Fruit fly (Drosophila melanogaster) whole organism, embryonic: ENCODE results near the gene Sfp65A.

Experiments
- BEAF-32 ChIP-seq: fragments of 200-800 bp; sonication (Bioruptor generic); optimal IDR thresholded peaks from 3 replicates; lab custom pipeline; 2017; ENCODE audit warnings: missing biosample characterization, missing genetic modification characterization, mild to moderate bottlenecking, moderate library complexity, missing genetic modification reagents
- CG10321 ChIP-seq: fragments of 200-800 bp; sonication (Bioruptor generic); IDR thresholded peaks from 2 replicates; pipeline ENCODE4 v1.3.6; 2022; ENCODE audit warnings: missing biosample characterization, missing genetic modification characterization
- CG11456 ChIP-seq: fragments of 200-800 bp; sonication (Bioruptor generic); IDR thresholded peaks from 3 replicates; pipeline ENCODE4 v1.3.6; 2022; ENCODE audit warnings: missing biosample characterization, missing genetic modification characterization
- CG12299 ChIP-seq: fragments of 200-800 bp; sonication (Bioruptor generic); optimal IDR thresholded peaks from 2 replicates; lab custom pipeline; 2018; ENCODE audit warnings: missing biosample characterization, mild to moderate bottlenecking, missing genetic modification characterization
- CG13424 ChIP-seq: fragments of 200-800 bp; sonication (Bioruptor generic); optimal IDR thresholded peaks from 2 replicates; lab custom pipeline; 2019; ENCODE audit warnings: missing biosample characterization, mild to moderate bottlenecking, missing genetic modification characterization, moderate library complexity
- CG14014 ChIP-seq: fragments of 200-800 bp; sonication (Bioruptor generic); IDR thresholded peaks from 2 replicates; pipeline ENCODE4 v1.3.6; 2022; ENCODE audit warnings: missing biosample characterization, missing genetic modification characterization
- CG14441 ChIP-seq: fragments of 200-800 bp; sonication (Bioruptor generic); IDR thresholded peaks from 2 replicates; pipeline ENCODE4 v1.3.6; 2022; ENCODE audit warnings: missing biosample characterization, missing genetic modification characterization
- CG1529 ChIP-seq: fragments of 200-800 bp; sonication (Bioruptor generic); optimal IDR thresholded peaks from 3 replicates; lab custom pipeline; 2018; ENCODE audit warnings: missing biosample characterization, missing genetic modification characterization
- CG15479 ChIP-seq: fragments of 200-800 bp; sonication (Bioruptor generic); optimal IDR thresholded peaks from 3 replicates; lab custom pipeline; 2019; ENCODE audit warnings: missing biosample characterization, mild to moderate bottlenecking, missing genetic modification characterization, moderate library complexity
- CG1647 ChIP-seq: fragments of 200-800 bp; sonication (Bioruptor generic); optimal IDR thresholded peaks from 3 replicates; lab custom pipeline; 2016; ENCODE audit warnings: missing biosample characterization, missing genetic modification characterization
- CG17829 ChIP-seq: fragments of 200-800 bp; optimal IDR thresholded peaks from 2 replicates; lab custom pipeline; 2019; ENCODE audit warnings: missing biosample characterization, mild to moderate bottlenecking, missing genetic modification characterization, moderate library complexity
- CG18011 ChIP-seq: fragments of 200-800 bp; sonication (Bioruptor generic); optimal IDR thresholded peaks from 2 replicates; lab custom pipeline; 2017; ENCODE audit warnings: missing biosample characterization, missing genetic modification characterization, mild to moderate bottlenecking, moderate library complexity, missing genotype
- CG2875 ChIP-seq: fragments of 200-800 bp; sonication (Bioruptor generic); optimal IDR thresholded peaks from 2 replicates; lab custom pipeline; 2017; ENCODE audit warnings: missing biosample characterization, mild to moderate bottlenecking, missing genetic modification characterization, missing genetic modification reagents
- CG3065 ChIP-seq: fragments of 200-800 bp; sonication (Bioruptor generic); optimal IDR thresholded peaks from 2 replicates; lab custom pipeline; 2016; ENCODE audit warnings: missing biosample characterization, missing genetic modification characterization
- CG3847 ChIP-seq: fragments of 200-800 bp; sonication (Bioruptor generic); IDR thresholded peaks from 2 replicates; pipeline ENCODE4 v1.3.6; 2022; ENCODE audit warnings: missing biosample characterization, missing genetic modification characterization
- CG5953 ChIP-seq: fragments of 200-800 bp; sonication (Bioruptor generic); IDR thresholded peaks from 2 replicates; pipeline ENCODE4 v1.3.6; 2022; ENCODE audit warnings: missing biosample characterization, missing genetic modification characterization
- CG7786 ChIP-seq: fragments of 200-800 bp; sonication (Bioruptor generic); optimal IDR thresholded peaks from 2 replicates; lab custom pipeline; 2016; ENCODE audit warnings: missing biosample characterization, missing genetic modification characterization
- CG7928 ChIP-seq: fragments of 200-800 bp; sonication (Bioruptor generic); optimal IDR thresholded peaks from 2 replicates; lab custom pipeline; 2017; ENCODE audit warnings: missing biosample characterization, mild to moderate bottlenecking, missing genetic modification characterization
- CG7987 ChIP-seq: fragments of 200-800 bp; sonication (Bioruptor generic); optimal IDR thresholded peaks from 2 replicates; lab custom pipeline; 2018; ENCODE audit warnings: missing biosample characterization, mild to moderate bottlenecking, missing genetic modification characterization, moderate library complexity
- CG9437 ChIP-seq: fragments of 200-800 bp; sonication (Bioruptor generic); optimal IDR thresholded peaks from 2 replicates; lab custom pipeline; 2018; ENCODE audit warnings: missing biosample characterization, mild to moderate bottlenecking, missing genetic modification characterization
- CG9876 ChIP-seq: fragments of 200-800 bp; sonication (Bioruptor generic); optimal IDR thresholded peaks from 2 replicates; lab custom pipeline; 2016; ENCODE audit warnings: missing biosample characterization, missing genetic modification characterization
- Dip2 ChIP-seq: fragments of 200-800 bp; sonication (Bioruptor generic); IDR thresholded peaks from 2 replicates; pipeline ENCODE4 v1.3.6; 2022; ENCODE audit warnings: missing biosample characterization, missing genetic modification characterization
- Dref ChIP-seq: fragments of 200-800 bp; sonication (Bioruptor generic); IDR thresholded peaks from 2 replicates; pipeline ENCODE4 v1.3.6; 2022; ENCODE audit warnings: missing biosample characterization, missing genetic modification characterization
- E2f1 ChIP-seq: fragments of 200-800 bp; sonication (Bioruptor generic); IDR thresholded peaks from 2 replicates; pipeline ENCODE4 v1.3.6; 2022; ENCODE audit warnings: missing biosample characterization, missing genetic modification characterization
- Fer1 ChIP-seq: fragments of 200-800 bp; sonication (Bioruptor generic); optimal IDR thresholded peaks from 2 replicates; lab custom pipeline; 2017; ENCODE audit warnings: missing biosample characterization, mild to moderate bottlenecking, missing genetic modification characterization
- HLH3B ChIP-seq: fragments of 200-800 bp; sonication (Bioruptor generic); IDR thresholded peaks from 2 replicates; pipeline ENCODE4 v1.3.6; 2022; ENCODE audit warnings: missing biosample characterization, missing genetic modification characterization
- Hmx ChIP-seq: fragments of 200-800 bp; sonication (Bioruptor generic); optimal IDR thresholded peaks from 2 replicates; lab custom pipeline; 2016; ENCODE audit warnings: missing biosample characterization, missing genetic modification characterization
- Med ChIP-seq: fragments of 200-800 bp; sonication (Bioruptor generic); peaks from one replicate; lab custom pipeline; 2016; ENCODE audit warnings: missing biosample characterization, missing genetic modification characterization, mild to moderate bottlenecking, inconsistent platforms, moderate library complexity
- Nf-YB ChIP-seq: fragments of 200-800 bp; sonication (Bioruptor generic); optimal IDR thresholded peaks from 3 replicates; lab custom pipeline; 2019; ENCODE audit warnings: missing biosample characterization, mild to moderate bottlenecking, missing genetic modification characterization, moderate library complexity
- Oaz ChIP-seq: fragments of 200-800 bp; sonication (Bioruptor generic); IDR thresholded peaks from 2 replicates; pipeline ENCODE4 v1.3.6; 2022; ENCODE audit warnings: missing biosample characterization, missing genetic modification characterization
- bab2 ChIP-seq: fragments of 200-800 bp; sonication (Bioruptor generic); optimal IDR thresholded peaks from 2 replicates; lab custom pipeline; 2016; ENCODE audit warnings: missing biosample characterization, missing genetic modification characterization
- br ChIP-seq: fragments of >200 bp; optimal IDR thresholded peaks from 2 replicates; lab custom pipeline; 2017
- crc ChIP-seq: fragments of 200-800 bp; sonication (Bioruptor generic); optimal IDR thresholded peaks from 2 replicates; lab custom pipeline; 2016; ENCODE audit warnings: missing biosample characterization, missing genetic modification characterization
- cwo ChIP-seq: fragments of 200-800 bp; sonication (Bioruptor generic); optimal IDR thresholded peaks from 3 replicates; lab custom pipeline; 2017; ENCODE audit warnings: missing biosample characterization, missing genetic modification characterization, mild to moderate bottlenecking, moderate library complexity, missing genetic modification reagents
- ems ChIP-seq: fragments of 200-800 bp; sonication (Bioruptor generic); optimal IDR thresholded peaks from 3 replicates; lab custom pipeline; 2016; ENCODE audit warnings: missing biosample characterization, missing genetic modification characterization
- en ChIP-seq: fragments of 200-800 bp; sonication (Bioruptor generic); optimal IDR thresholded peaks from 2 replicates; lab custom pipeline; 2016; ENCODE audit warnings: missing biosample characterization, missing genetic modification characterization
- grn ChIP-seq: fragments of 200-800 bp; sonication (Bioruptor generic); optimal IDR thresholded peaks from 3 replicates; lab custom pipeline; 2017; ENCODE audit warnings: missing biosample characterization, missing genetic modification characterization
- gsb-n ChIP-seq: fragments of 200-800 bp; sonication (Bioruptor generic); optimal IDR thresholded peaks from 3 replicates; lab custom pipeline; 2018; ENCODE audit warnings: missing biosample characterization, mild to moderate bottlenecking, missing genetic modification characterization
- hth ChIP-seq: fragments of >200 bp; optimal IDR thresholded peaks from 2 replicates; lab custom pipeline; 2017; ENCODE audit warnings: inconsistent platforms
- lbe ChIP-seq: fragments of 200-800 bp; sonication (Bioruptor generic); optimal IDR thresholded peaks from 2 replicates; lab custom pipeline; 2016; ENCODE audit warnings: missing biosample characterization, mild to moderate bottlenecking, missing genetic modification characterization
- luna ChIP-seq: fragments of 200-800 bp; sonication (Bioruptor generic); optimal IDR thresholded peaks from 2 replicates; lab custom pipeline; 2016; ENCODE audit warnings: missing biosample characterization, missing genetic modification characterization
- pho ChIP-seq: fragments of 200-800 bp; sonication (Bioruptor generic); optimal IDR thresholded peaks from 2 replicates; lab custom pipeline; 2016; ENCODE audit warnings: missing biosample characterization, missing genetic modification characterization
- pum ChIP-seq: fragments of 200-800 bp; sonication (Bioruptor generic); optimal IDR thresholded peaks from 2 replicates; lab custom pipeline; 2016; ENCODE audit warnings: missing biosample characterization, missing genetic modification characterization
- ranshi ChIP-seq: fragments of 200-800 bp; sonication (Bioruptor generic); IDR thresholded peaks from 2 replicates; pipeline ENCODE4 v1.3.6; 2022; ENCODE audit warnings: missing biosample characterization, missing genetic modification characterization
- sc ChIP-seq, 3 experiments: fragments of >200 bp in 2 of 3; fragments of 200-800 bp in 1 of 3; sonication (Bioruptor generic) in 1 of 3; optimal IDR thresholded peaks; 2 replicates in 2 of 3; 3 replicates in 1 of 3; lab custom pipeline; 2017; ENCODE audit warnings: mild to moderate bottlenecking in 1 of 3, missing biosample characterization in 1 of 3, missing genetic modification characterization in 1 of 3, missing genetic modification reagents in 1 of 3
- schlank ChIP-seq: fragments of 200-800 bp; sonication (Bioruptor generic); optimal IDR thresholded peaks from 2 replicates; lab custom pipeline; 2018; ENCODE audit warnings: missing biosample characterization, mild to moderate bottlenecking, missing genetic modification characterization
- sima ChIP-seq: fragments of 200-800 bp; sonication (Bioruptor generic); optimal IDR thresholded peaks from 2 replicates; lab custom pipeline; 2016; ENCODE audit warnings: missing biosample characterization, missing genetic modification characterization
- sna ChIP-seq: fragments of 200-800 bp; sonication (Bioruptor generic); IDR thresholded peaks from 2 replicates; pipeline ENCODE4 v1.3.6; 2022; ENCODE audit warnings: missing biosample characterization, missing genetic modification characterization; ENCODE audit not compliant: partially characterized antibody
- sqz ChIP-seq: fragments of 200-800 bp; sonication (Bioruptor generic); optimal IDR thresholded peaks from 3 replicates; lab custom pipeline; 2018; ENCODE audit warnings: missing biosample characterization, mild to moderate bottlenecking, missing genetic modification characterization
- tap ChIP-seq: fragments of 200-800 bp; optimal IDR thresholded peaks from 3 replicates; lab custom pipeline; 2019; ENCODE audit warnings: missing biosample characterization, mild to moderate bottlenecking, missing genetic modification characterization, moderate library complexity
- tin ChIP-seq: fragments of 200-800 bp; sonication (Bioruptor generic); optimal IDR thresholded peaks from 3 replicates; lab custom pipeline; 2016; ENCODE audit warnings: missing biosample characterization, missing genetic modification characterization
- tna ChIP-seq: fragments of 200-800 bp; sonication (Bioruptor generic); IDR thresholded peaks from 2 replicates; pipeline ENCODE4 v1.3.6; 2022; ENCODE audit warnings: missing biosample characterization, missing genetic modification characterization; ENCODE audit not compliant: partially characterized antibody
- ttk ChIP-seq: fragments of 200-800 bp; sonication (Bioruptor generic); IDR thresholded peaks from 2 replicates; pipeline ENCODE4 v2.1.2; 2022; ENCODE audit warnings: missing biosample characterization, missing genetic modification characterization

The Sfp65A gene

dm6 chr3L:6352232-6352631, 2.2 kb downstream of the Sfp65A start, which contains the start of gene CG13300 (continued):
- TF ChIP-seq sna (GFP tag; lab: Robert Waterston, UW) (no peak), br (no peak), CG13424 (tag; lab: Kevin White, UChicago) (no peak), Fer1 (GFP tag; lab: Kevin White, UChicago) (no peak), CG3065 (GFP tag; lab: Kevin White, UChicago) (no peak), Dip2 (no peak), CG11456 (GFP tag; lab: Robert Waterston, UW) (no peak), sima (GFP tag; lab: Kevin White, UChicago) (no peak), cwo (GFP tag; lab: Kevin White, UChicago) (no peak), Nf-YB (GFP tag; lab: Kevin White, UChicago) (no peak), hth (lab: Kevin White, UChicago) (no peak), CG1647 (GFP tag; lab: Kevin White, UChicago) (no peak), pum (GFP tag; lab: Kevin White, UChicago) (no peak), CG10321 (GFP tag; lab: Robert Waterston, UW) (no peak), CG12299 (peak; percentile 33), E2f1 (GFP tag; lab: Robert Waterston, UW) (no peak), Oaz (GFP tag; lab: Robert Waterston, UW) (no peak), Dref (GFP tag; lab: Robert Waterston, UW) (no peak), ems (GFP tag; lab: Kevin White, UChicago) (no peak), luna (GFP tag; lab: Kevin White, UChicago) (no peak), BEAF-32 (GFP tag; lab: Kevin White, UChicago) (no peak), CG14014 (GFP tag; lab: Robert Waterston, UW) (no peak), ranshi (GFP tag; lab: Robert Waterston, UW) (no peak), schlank (tag; lab: Kevin White, UChicago) (no peak), tin (no peak), CG18011 (GFP tag; lab: Kevin White, UChicago) (no peak), CG7786 (GFP tag; lab: Kevin White, UChicago) (no peak), CG9876 (no peak), ttk (GFP tag; lab: Robert Waterston, UW) (no peak), CG7987 (GFP tag; lab: Kevin White, UChicago) (no peak), CG14441 (no peak), CG1529 (GFP tag; lab: Kevin White, UChicago) (no peak), CG7928 (GFP tag; lab: Kevin White, UChicago) (no peak), CG2875 (no peak), CG5953 (GFP tag; lab: Robert Waterston, UW) (peak; percentile 19; the same call in 1 of the 2 replicates), tna (GFP tag; lab: Robert Waterston, UW) (peak; percentile 58; the same call in 1 of the 2 replicates), Hmx (no peak), grn (no peak), pho (GFP tag; lab: Kevin White, UChicago) (no peak), en (no peak), CG17829 (tag; lab: Kevin White, UChicago) (peak; percentile 47), sc (optimal IDR thresholded peaks at IDR 0.05; lab: Kevin White, UChicago) (no peak), sc (GFP tag; optimal IDR thresholded peaks at IDR 0.05; lab: Kevin White, UChicago) (no peak), CG15479 (no peak), bab2 (GFP tag; lab: Kevin White, UChicago) (no peak), crc (GFP tag; lab: Kevin White, UChicago) (no peak), CG3847 (no peak), HLH3B (GFP tag; lab: Robert Waterston, UW) (no peak), CG9437 (GFP tag; lab: Kevin White, UChicago) (no peak), gsb-n (tag; lab: Kevin White, UChicago) (peak; percentile 35), tap (tag; lab: Kevin White, UChicago) (no peak), sqz (peak; percentile 21), Med (GFP tag; lab: Kevin White, UChicago) (peak; percentile 81), lbe (GFP tag; lab: Kevin White, UChicago) (no peak)
